Fruit fly (Drosophila melanogaster): ENCODE results near the gene CG14455.

Gene CG14455

dm6 chr3L:22669275-22670006 is 17.4 kb downstream of the CG14455 start, which contains the start of gene Jhbp6 (continued):
- TF ChIP-seq ato (GFP tag; IDR thresholded peaks at IDR 0.05; ENCODE audit: partially characterized antibody), result no peak
- no peak for TF ChIP-seq CG9727 (GFP tag; optimal IDR thresholded peaks at IDR 0.05)
- TF ChIP-seq CG3838 (GFP tag; optimal IDR thresholded peaks at IDR 0.05), result no peak
- TF ChIP-seq CG8281 (tag; optimal IDR thresholded peaks at IDR 0.05), result no peak
- TF ChIP-seq Hmr (GFP tag; optimal IDR thresholded peaks at IDR 0.05), result peak; percentile 21
- no peak for TF ChIP-seq slou (GFP tag; optimal IDR thresholded peaks at IDR 0.05)
- no peak for TF ChIP-seq B-H2 (GFP tag; optimal IDR thresholded peaks at IDR 0.05)
- peak; percentile 23 for TF ChIP-seq gfzf (GFP tag; optimal IDR thresholded peaks at IDR 0.05)
- TF ChIP-seq CG11560 (tag; IDR thresholded peaks at IDR 0.05), result no peak
- peak; percentile 19 for TF ChIP-seq exex (tag; optimal IDR thresholded peaks at IDR 0.05)
- TF ChIP-seq Six4 (GFP tag; optimal IDR thresholded peaks at IDR 0.05), result no peak
- TF ChIP-seq Bteb2 (GFP tag; optimal IDR thresholded peaks at IDR 0.05), result no peak
- TF ChIP-seq CG4707 (GFP tag; optimal IDR thresholded peaks at IDR 0.05), result no peak
- TF ChIP-seq sens-2 (GFP tag; IDR thresholded peaks at IDR 0.05), result no peak
- no peak for TF ChIP-seq sc (optimal IDR thresholded peaks at IDR 0.05)
- TF ChIP-seq sc (GFP tag; optimal IDR thresholded peaks at IDR 0.05), result no peak
- no peak for TF ChIP-seq CG7928 (GFP tag; optimal IDR thresholded peaks at IDR 0.05)
- no peak for TF ChIP-seq CG1647 (GFP tag; optimal IDR thresholded peaks at IDR 0.05)
- TF ChIP-seq emc (GFP tag; optimal IDR thresholded peaks at IDR 0.05), result no peak
- no peak for TF ChIP-seq Aef1 (GFP tag; IDR thresholded peaks at IDR 0.05)
- peak in 1 of 2 experiments; percentile 9 for TF ChIP-seq Trl (optimal IDR thresholded peaks at IDR 0.05)
- no peak for TF ChIP-seq Trl (GFP tag; optimal IDR thresholded peaks at IDR 0.05)
- TF ChIP-seq Sry-δ (GFP tag; optimal IDR thresholded peaks at IDR 0.05), result no peak
- TF ChIP-seq kni (GFP tag; optimal IDR thresholded peaks at IDR 0.05), result peak; percentile 11
- TF ChIP-seq CG12769 (tag; optimal IDR thresholded peaks at IDR 0.05), result peak; percentile 30
- TF ChIP-seq CG18599 (GFP tag; optimal IDR thresholded peaks at IDR 0.05), result peak; percentile 10
- TF ChIP-seq gsb-n (tag; optimal IDR thresholded peaks at IDR 0.05), result no peak
- TF ChIP-seq pfk (GFP tag; optimal IDR thresholded peaks at IDR 0.05), result no peak
- TF ChIP-seq CG3995 (GFP tag; optimal IDR thresholded peaks at IDR 0.05), result no peak
- TF ChIP-seq Adf1 (GFP tag; IDR thresholded peaks at IDR 0.05), result no peak
- TF ChIP-seq cg (GFP tag; optimal IDR thresholded peaks at IDR 0.05), result peak; percentile 10
- no peak for TF ChIP-seq CG10462 (GFP tag; optimal IDR thresholded peaks at IDR 0.05)
- no peak for TF ChIP-seq tap (tag; optimal IDR thresholded peaks at IDR 0.05)
- no peak for TF ChIP-seq Dek (tag; optimal IDR thresholded peaks at IDR 0.05)
- no peak for TF ChIP-seq CG1233 (GFP tag; optimal IDR thresholded peaks at IDR 0.05)
- no peak for TF ChIP-seq CG2116 (GFP tag; optimal IDR thresholded peaks at IDR 0.05)
- no peak for TF ChIP-seq CG1832 (GFP tag; optimal IDR thresholded peaks at IDR 0.05)
- TF ChIP-seq D19B (GFP tag; optimal IDR thresholded peaks at IDR 0.05), result no peak
- no peak for TF ChIP-seq da (GFP tag; optimal IDR thresholded peaks at IDR 0.05)
- TF ChIP-seq Dbx (GFP tag; IDR thresholded peaks at IDR 0.05), result no peak
- no peak for TF ChIP-seq knrl (GFP tag; IDR thresholded peaks at IDR 0.05; ENCODE audit: partially characterized antibody)
- TF ChIP-seq chif (GFP tag; optimal IDR thresholded peaks at IDR 0.05), result no peak
- TF ChIP-seq CG13775 (GFP tag; optimal IDR thresholded peaks at IDR 0.05), result no peak
- TF ChIP-seq stwl (tag; optimal IDR thresholded peaks at IDR 0.05), result peak; percentile 36
- no peak for TF ChIP-seq Jarid2 (GFP tag; optimal IDR thresholded peaks at IDR 0.05)
- TF ChIP-seq schlank (tag; optimal IDR thresholded peaks at IDR 0.05), result no peak
- no peak for TF ChIP-seq chm (GFP tag; IDR thresholded peaks at IDR 0.05)
- no peak for TF ChIP-seq kay (GFP tag; optimal IDR thresholded peaks at IDR 0.05)
- no peak for TF ChIP-seq CG14441 (GFP tag; IDR thresholded peaks at IDR 0.05)
- TF ChIP-seq Kr (GFP tag; optimal IDR thresholded peaks at IDR 0.05), result peak; percentile 2
- no peak for TF ChIP-seq CG13296 (GFP tag; optimal IDR thresholded peaks at IDR 0.05)
